Fruit fly (Drosophila melanogaster): Measurements from ENCODE around the gene Polr3H.

Gene Polr3H

dm6 chr3L:11683819-11684521 lies 35.4 kb downstream of the Polr3H start, which contains the start of gene Sugb:
Gene Sugb (plus strand): TSS chr3L:11683980.
- TF ChIP-seq usp (GFP tag; optimal IDR thresholded peaks at IDR 0.05) (no peak), CG8478 (optimal IDR thresholded peaks at IDR 0.05) (no peak), Dll (optimal IDR thresholded peaks at IDR 0.05) (no peak), psq (optimal IDR thresholded peaks at IDR 0.05) (no peak), EcR (GFP tag; optimal IDR thresholded peaks at IDR 0.05) (no peak), pan (optimal IDR thresholded peaks at IDR 0.05) (no peak)

DNA sequence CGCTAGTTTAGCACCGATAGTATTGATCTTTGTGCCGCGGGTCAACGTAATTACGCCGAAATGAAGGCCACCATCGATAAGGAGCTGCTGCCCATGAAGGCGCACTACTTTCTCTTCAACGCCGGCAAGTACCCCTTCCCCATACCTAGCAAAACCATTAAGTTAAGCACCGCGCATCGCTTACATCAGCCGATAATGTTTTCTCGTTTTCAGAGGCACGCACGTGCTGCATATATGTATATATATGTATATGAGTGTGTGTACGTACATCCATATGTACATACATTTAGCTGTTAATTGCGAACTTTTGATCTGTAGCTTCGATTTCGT lies 35.9 kb downstream of the Polr3H start:
- TF ChIP-seq pan (optimal IDR thresholded peaks at IDR 0.05) (no peak), usp (GFP tag; optimal IDR thresholded peaks at IDR 0.05) (no peak), psq (optimal IDR thresholded peaks at IDR 0.05) (no peak), Dll (optimal IDR thresholded peaks at IDR 0.05) (no peak), CG8478 (optimal IDR thresholded peaks at IDR 0.05) (no peak), EcR (GFP tag; optimal IDR thresholded peaks at IDR 0.05) (no peak)

DNA sequence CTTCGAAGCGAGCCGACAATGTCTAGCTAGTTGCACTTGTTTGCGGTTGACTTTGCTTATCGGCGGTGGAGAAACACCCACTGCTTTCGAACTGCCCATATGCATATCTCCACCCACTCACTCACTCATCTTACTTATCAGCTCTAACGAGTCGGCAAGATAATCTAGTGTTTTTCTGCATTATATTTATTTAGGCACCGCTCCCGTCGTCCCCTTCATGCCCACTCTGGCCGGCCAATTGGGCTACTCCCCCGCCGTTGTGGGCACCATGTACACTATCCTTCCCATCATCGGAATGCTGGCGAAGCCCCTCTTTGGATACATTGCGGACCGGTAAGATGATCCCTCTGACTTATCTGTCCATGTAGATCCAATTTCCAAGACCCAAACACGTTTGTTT lies 37.3 kb downstream of the Polr3H start:
- TF ChIP-seq pan (optimal IDR thresholded peaks at IDR 0.05) (no peak), EcR (GFP tag; optimal IDR thresholded peaks at IDR 0.05) (no peak), usp (GFP tag; optimal IDR thresholded peaks at IDR 0.05) (no peak), CG8478 (optimal IDR thresholded peaks at IDR 0.05) (no peak), Dll (optimal IDR thresholded peaks at IDR 0.05) (no peak), psq (optimal IDR thresholded peaks at IDR 0.05) (no peak)

DNA sequence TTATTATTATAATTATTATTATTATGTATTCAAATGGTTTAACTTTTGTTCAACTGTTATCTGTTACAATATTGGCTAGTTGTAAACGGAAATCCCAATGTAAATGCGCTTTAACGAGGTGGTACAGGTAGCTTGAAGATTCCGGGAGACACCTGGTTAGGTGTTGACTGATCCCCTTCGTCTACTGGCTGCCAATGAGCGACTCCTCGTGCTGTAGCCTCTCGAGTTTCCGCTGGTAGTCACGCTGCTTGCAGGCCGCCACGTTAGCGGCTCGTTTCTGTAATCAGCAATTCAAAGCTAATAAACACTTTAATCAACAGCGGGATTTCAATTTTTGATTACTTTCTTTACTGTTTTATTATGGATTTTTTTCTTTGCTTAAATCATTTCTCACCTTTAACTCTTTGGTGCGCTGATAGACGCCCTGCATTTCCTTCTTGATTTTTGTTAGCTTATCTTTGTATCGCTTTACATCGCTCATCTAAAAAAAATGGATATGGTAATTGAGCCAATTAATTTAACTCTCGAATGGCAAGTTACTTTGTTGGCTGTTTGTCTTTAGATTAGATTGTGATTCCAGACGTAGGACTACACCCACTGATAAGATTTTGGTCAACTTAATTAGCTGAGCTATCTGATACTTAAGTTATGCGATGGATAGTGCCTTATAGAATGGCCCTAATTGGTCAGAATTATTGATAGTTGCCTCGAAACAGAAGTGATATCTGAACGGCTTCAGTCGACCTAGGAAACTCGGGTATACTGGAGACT lies 41.5 kb downstream of the Polr3H start:
- TF ChIP-seq psq (optimal IDR thresholded peaks at IDR 0.05) (no peak), pan (optimal IDR thresholded peaks at IDR 0.05) (no peak), CG8478 (optimal IDR thresholded peaks at IDR 0.05) (no peak), usp (GFP tag; optimal IDR thresholded peaks at IDR 0.05) (no peak), EcR (GFP tag; optimal IDR thresholded peaks at IDR 0.05) (no peak), Dll (optimal IDR thresholded peaks at IDR 0.05) (no peak)

DNA sequence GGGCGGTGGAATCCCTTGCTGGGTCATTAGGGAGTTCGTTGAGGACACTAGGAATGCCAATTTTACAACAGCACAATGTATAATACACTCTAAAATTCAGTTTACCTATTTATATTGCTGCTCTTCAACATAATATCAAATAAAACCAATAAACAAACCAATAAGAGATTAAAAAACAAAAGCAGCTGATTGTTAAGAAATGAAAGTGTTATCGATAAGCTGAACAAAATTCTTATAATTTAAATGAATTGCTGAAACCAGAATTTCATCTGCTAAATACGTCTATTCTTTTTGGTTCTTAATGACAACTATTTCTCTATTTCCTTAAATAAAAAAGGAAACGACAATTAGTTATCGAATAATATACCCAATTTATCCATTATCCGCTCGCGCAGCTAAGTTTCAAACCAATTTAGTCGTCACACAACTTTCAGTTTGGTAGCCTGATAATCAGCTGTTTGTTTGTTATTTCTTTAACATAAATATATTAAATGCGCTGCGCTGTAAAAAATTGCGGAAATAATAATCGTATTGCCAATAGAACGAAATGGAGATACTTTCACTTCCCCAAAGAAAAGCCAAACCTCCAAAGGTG lies 42.7 kb downstream of the Polr3H start, which contains the start of the genes Pldn and CG14135:
Pldn (minus strand) TSS at position 197 of the 595 bp plus-strand sequence.
CG14135 (plus strand) TSS at position 369 of the 595 bp plus-strand sequence.
- TF ChIP-seq usp (GFP tag; optimal IDR thresholded peaks at IDR 0.05) = no peak
- TF ChIP-seq pan (optimal IDR thresholded peaks at IDR 0.05) = no peak
- TF ChIP-seq EcR (GFP tag; optimal IDR thresholded peaks at IDR 0.05) = no peak
- TF ChIP-seq Dll (optimal IDR thresholded peaks at IDR 0.05) = no peak
- no peak for TF ChIP-seq CG8478 (optimal IDR thresholded peaks at IDR 0.05)
- no peak for TF ChIP-seq psq (optimal IDR thresholded peaks at IDR 0.05)

DNA sequence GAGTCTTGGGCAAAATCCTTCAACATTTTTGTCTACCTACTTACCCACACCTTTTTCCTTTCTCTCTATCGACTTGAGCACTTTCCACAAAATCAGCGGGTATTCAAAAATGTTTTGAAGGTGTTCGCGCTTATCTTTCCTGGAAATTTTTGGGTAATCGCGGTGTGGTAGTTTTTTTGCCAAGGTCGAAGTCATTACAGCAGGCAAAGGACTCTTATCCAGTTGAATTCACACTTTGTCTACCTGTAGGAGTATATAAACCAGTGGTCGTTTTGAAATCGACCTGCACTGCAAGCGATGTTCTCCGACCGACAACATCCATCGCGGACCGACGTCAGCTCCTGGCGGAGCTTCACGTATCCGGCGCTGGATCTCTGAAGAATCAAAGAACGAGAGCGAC lies 44.3 kb downstream of the Polr3H start:
- TF ChIP-seq pan (optimal IDR thresholded peaks at IDR 0.05) (no peak), EcR (GFP tag; optimal IDR thresholded peaks at IDR 0.05) (no peak), usp (GFP tag; optimal IDR thresholded peaks at IDR 0.05) (no peak), psq (optimal IDR thresholded peaks at IDR 0.05) (no peak), Dll (optimal IDR thresholded peaks at IDR 0.05) (no peak), CG8478 (optimal IDR thresholded peaks at IDR 0.05) (no peak)

dm6 chr3L:11695063-11695462 lies 46.5 kb downstream of the Polr3H start:
- TF ChIP-seq CG8478 (optimal IDR thresholded peaks at IDR 0.05) = no peak

dm6 chr3L:11695827-11696226 lies 47.3 kb downstream of the Polr3H start:
- TF ChIP-seq psq (optimal IDR thresholded peaks at IDR 0.05) (no peak), EcR (GFP tag; optimal IDR thresholded peaks at IDR 0.05) (no peak)

DNA sequence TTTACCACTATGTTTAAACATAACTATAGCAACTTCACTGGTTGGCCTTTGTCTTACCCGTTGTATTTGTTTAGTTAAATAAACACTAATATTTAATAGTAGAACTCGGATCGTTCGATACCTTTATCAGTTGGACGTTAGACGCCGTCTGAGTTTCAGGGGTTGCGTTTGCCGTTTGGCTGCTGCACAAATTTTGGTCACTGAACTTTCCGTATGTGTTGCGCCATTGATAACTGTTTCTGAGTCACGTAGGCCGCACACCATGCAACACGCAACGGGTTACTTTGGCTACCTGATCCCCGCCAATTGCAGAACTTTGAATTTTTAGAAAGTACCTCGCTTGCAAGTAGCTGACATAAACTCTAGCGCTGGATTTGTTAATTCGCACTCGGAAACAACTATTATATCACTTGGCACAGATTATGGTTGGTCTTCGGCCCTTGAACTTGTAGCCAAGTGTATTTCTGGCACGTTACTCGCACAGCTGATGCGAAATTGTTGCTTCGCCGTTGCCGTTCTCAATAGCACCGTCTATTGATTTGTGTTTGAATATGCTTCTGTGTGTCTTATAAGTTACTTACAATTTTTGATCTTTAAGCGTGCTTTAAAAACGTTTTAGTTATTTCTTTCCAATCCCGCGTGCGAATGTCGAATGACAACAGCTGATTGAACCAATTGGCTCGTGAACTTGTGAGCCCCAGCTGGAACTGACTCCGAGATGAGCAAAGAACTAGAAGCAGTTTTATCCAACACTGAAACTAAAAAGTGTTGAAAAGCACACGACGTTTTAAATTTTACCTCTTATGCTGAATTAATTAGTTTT lies 47.9 kb downstream of the Polr3H start, which contains the start of gene Dph1:
Dph1 (minus strand) TSS at position 670 of the 823 bp plus-strand sequence.
- TF ChIP-seq Dll (optimal IDR thresholded peaks at IDR 0.05) = no peak
- TF ChIP-seq EcR (GFP tag; optimal IDR thresholded peaks at IDR 0.05) = peak in 1 of 2 experiments; percentile 56

DNA sequence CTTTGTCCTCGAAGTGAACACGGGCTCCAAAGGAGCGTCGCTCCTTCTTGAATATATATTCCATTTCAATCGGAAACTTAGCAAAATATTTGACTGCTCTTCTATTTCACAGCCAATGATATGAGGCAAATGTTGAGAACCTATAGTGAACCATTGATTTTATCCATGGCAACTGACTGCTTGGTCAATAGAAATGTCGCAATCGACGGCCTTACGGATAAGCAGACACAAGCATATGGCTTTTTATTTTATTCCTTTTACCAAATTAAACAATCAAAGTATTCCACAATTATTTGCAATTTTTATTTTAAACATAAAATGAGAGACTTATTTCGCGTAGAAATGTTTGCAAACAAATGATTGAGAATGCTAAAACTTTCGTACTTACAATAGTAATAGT lies 50.6 kb downstream of the Polr3H start, which contains the start of gene Dnai2:
Dnai2 (minus strand) TSS at position 101 of the 400 bp plus-strand sequence.
- TF ChIP-seq psq (optimal IDR thresholded peaks at IDR 0.05) (no peak), EcR (GFP tag; optimal IDR thresholded peaks at IDR 0.05) (no peak), Dll (optimal IDR thresholded peaks at IDR 0.05) (no peak), usp (GFP tag; optimal IDR thresholded peaks at IDR 0.05) (no peak), pan (optimal IDR thresholded peaks at IDR 0.05) (no peak), CG8478 (optimal IDR thresholded peaks at IDR 0.05) (no peak)

Measured in whole organism.